Worm (Caenorhabditis elegans): ENCODE data around the gene T04B8.1.

The T04B8.1 gene

ce11 chrII:629454-629853 lies 4.6 kb upstream of the T04B8.1 start:
- TF ChIP-seq Y53F4B.3 (GFP tag; IDR thresholded peaks at IDR 0.05) (peak; percentile 96; the same call in 1 of the 2 replicates), egrh-3 (GFP tag; IDR thresholded peaks at IDR 0.05) (peak; percentile 91)

ce11 chrII:632545-632944 lies 1.5 kb upstream of the T04B8.1 start:
- peak; percentile 59; the same call in 1 of the 2 replicates for TF ChIP-seq rcor-1 (GFP tag; IDR thresholded peaks at IDR 0.05)
- TF ChIP-seq hsf-1 (GFP tag; IDR thresholded peaks at IDR 0.05) = peak; percentile 98
- peak; percentile 29; the same call in 1 of the 2 replicates for TF ChIP-seq egrh-3 (GFP tag; IDR thresholded peaks at IDR 0.05)
- TF ChIP-seq madf-6 (GFP tag; IDR thresholded peaks at IDR 0.05) = peak; percentile 57; the same call in 1 of the 2 replicates
- peak; percentile 72; the same call in 1 of the 2 replicates for TF ChIP-seq ceh-40 (GFP tag; IDR thresholded peaks at IDR 0.05)
- TF ChIP-seq Y56A3A.18 (GFP tag; IDR thresholded peaks at IDR 0.05) = 0 out of 2 replicates have a peak, but pooled peaks have one; percentile 26
- TF ChIP-seq dox-1 (GFP tag; IDR thresholded peaks at IDR 0.05) = peak; percentile 87
- 0 out of 2 replicates have a peak, but pooled peaks have one; percentile 71 for TF ChIP-seq madf-3 (GFP tag; IDR thresholded peaks at IDR 0.05)

DNA sequence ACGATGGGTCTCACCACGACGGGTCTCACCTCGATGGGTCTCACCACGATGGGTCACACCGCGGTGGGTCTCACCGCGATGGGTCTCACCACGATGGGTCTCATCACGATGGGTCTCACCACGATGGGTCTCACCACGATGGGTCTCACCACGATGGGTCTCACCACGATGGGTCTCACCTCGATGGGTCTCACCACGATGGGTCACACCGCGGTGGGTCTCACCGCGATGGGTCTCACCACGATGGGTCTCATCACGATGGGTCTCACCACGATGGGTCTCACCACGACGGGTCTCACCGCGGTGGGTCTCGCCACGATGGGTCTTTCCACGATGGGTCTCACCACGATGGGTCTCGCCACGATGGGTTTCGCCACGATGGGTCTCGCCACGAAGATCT lies 940 bp upstream of the T04B8.1 start:
- TF ChIP-seq egrh-3 (GFP tag; IDR thresholded peaks at IDR 0.05) (peak; percentile 62; the same call in 1 of the 2 replicates), aptf-2 (GFP tag; conservative IDR thresholded peaks at IDR 0.05) (0 out of 2 replicates have a peak, but pooled peaks have one; percentile 5), F33H1.4 (GFP tag; IDR thresholded peaks at IDR 0.05) (0 out of 2 replicates have a peak, but pooled peaks have one; percentile 5)

ce11 chrII:639467-639866 lies 5.4 kb downstream of the T04B8.1 start, which contains the start of gene K07E8.6:
TSS of gene K07E8.6 (minus strand) at chrII:639567.
- TF ChIP-seq nfya-1 (tag; optimal IDR thresholded peaks at IDR 0.05; ENCODE audit: borderline replicate concordance, insufficient read depth) (no peak), snpc-3.4 (tag; optimal IDR thresholded peaks at IDR 0.05) (no peak), D2030.7 (GFP tag; IDR thresholded peaks at IDR 0.05) (no peak), attf-6 (GFP tag; IDR thresholded peaks at IDR 0.05) (no peak), F22D6.2 (tag; optimal IDR thresholded peaks at IDR 0.05) (no peak), aptf-3 (GFP tag; IDR thresholded peaks at IDR 0.05) (no peak), lin-35 (GFP tag; optimal IDR thresholded peaks at IDR 0.05) (no peak), cebp-2 (GFP tag; IDR thresholded peaks at IDR 0.05) (no peak), F10E7.11 (tag; optimal IDR thresholded peaks at IDR 0.05) (no peak), ztf-25 (GFP tag; IDR thresholded peaks at IDR 0.05) (no peak), nhr-80 (tag; optimal IDR thresholded peaks at IDR 0.05) (no peak), rpc-1 (optimal IDR thresholded peaks at IDR 0.05) (no peak), rpc-1 (tag; optimal IDR thresholded peaks at IDR 0.05) (no peak), ets-4 (GFP tag; optimal IDR thresholded peaks at IDR 0.05) (no peak), tbp1 (GFP tag; optimal IDR thresholded peaks at IDR 0.05) (no peak), Y67H2A.10 (GFP tag; conservative IDR thresholded peaks at IDR 0.05) (no peak), madf-6 (GFP tag; IDR thresholded peaks at IDR 0.05) (no peak), xnd-1 (tag; optimal IDR thresholded peaks at IDR 0.05) (no peak), lin-40 (tag; optimal IDR thresholded peaks at IDR 0.05) (no peak), die-1 (tag; optimal IDR thresholded peaks at IDR 0.05) (no peak), ztf-26 (tag; optimal IDR thresholded peaks at IDR 0.05) (no peak)

DNA sequence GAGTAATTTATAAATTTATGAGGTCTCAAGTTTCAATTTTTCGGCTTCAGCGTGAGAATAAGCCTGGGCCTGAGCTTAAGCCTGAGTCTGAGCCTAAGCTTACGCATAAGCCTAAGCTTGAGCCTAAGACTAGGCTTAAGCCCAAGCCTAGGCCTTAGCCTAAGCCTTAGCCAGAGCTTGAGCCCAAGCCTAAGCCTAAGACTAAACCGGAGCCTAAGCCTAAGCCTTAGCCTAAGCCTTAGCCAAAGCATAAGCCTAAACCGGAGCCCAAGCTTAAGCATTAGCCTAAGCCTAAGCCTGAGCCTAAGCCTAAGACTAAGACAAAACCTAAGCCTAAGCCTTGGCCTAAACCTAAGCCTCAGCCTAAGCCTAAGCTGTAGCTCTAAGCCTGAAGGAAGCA lies 9.6 kb downstream of the T04B8.1 start:
- TF ChIP-seq attf-5 (GFP tag; optimal IDR thresholded peaks at IDR 0.05) (no peak), aptf-3 (GFP tag; IDR thresholded peaks at IDR 0.05) (no peak), Y53G8AR.9 (GFP tag; conservative IDR thresholded peaks at IDR 0.05) (no peak), nhr-27 (tag; optimal IDR thresholded peaks at IDR 0.05) (no peak), T07F8.4 (tag; optimal IDR thresholded peaks at IDR 0.05) (no peak), ceh-91 (GFP tag; IDR thresholded peaks at IDR 0.05) (no peak), ceh-58 (GFP tag; IDR thresholded peaks at IDR 0.05) (no peak), ztf-25 (GFP tag; IDR thresholded peaks at IDR 0.05) (no peak), lin-54 (GFP tag; optimal IDR thresholded peaks at IDR 0.05) (no peak), Y95B8A.8 (GFP tag; IDR thresholded peaks at IDR 0.05) (no peak), fkh-3 (tag; optimal IDR thresholded peaks at IDR 0.05) (no peak), ceh-40 (GFP tag; IDR thresholded peaks at IDR 0.05) (no peak), bed-2 (GFP tag; IDR thresholded peaks at IDR 0.05) (no peak), lin-40 (tag; optimal IDR thresholded peaks at IDR 0.05) (no peak), mel-28 (tag; optimal IDR thresholded peaks at IDR 0.05; ENCODE audit: borderline replicate concordance) (no peak), snpc-3.4 (tag; optimal IDR thresholded peaks at IDR 0.05) (no peak), mes-4 (tag; optimal IDR thresholded peaks at IDR 0.05) (no peak), unc-62 (GFP tag; optimal IDR thresholded peaks at IDR 0.05) (no peak)

Measured in whole organism, young adult.